Worm (Caenorhabditis elegans): ENCODE results near the gene dhhc-8.

The dhhc-8 gene

DNA sequence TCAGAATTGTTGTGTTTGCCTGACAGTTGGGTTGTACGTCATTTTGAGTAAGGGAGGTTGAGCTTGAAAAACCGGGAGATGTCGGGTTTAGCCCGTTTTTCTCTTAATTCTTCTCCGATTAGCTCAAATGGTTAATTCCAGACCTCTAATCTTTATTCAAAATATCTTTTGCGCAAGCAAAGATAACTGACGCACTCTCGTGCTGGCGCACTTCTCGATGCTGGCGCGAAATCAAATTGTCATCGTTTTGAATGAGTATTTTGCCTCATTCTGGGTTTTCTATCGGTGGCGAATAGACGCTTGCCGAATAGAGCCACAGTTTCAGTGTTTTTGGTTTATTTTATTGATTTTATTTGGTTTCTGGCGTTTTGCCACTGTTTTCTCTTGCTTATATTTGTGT lies 53.2 kb downstream of the dhhc-8 start:
- no peak for TF ChIP-seq fkh-10 (GFP tag; optimal IDR thresholded peaks at IDR 0.05)
- peak; percentile 15 for TF ChIP-seq unc-42 (tag; optimal IDR thresholded peaks at IDR 0.05)
- TF ChIP-seq pha-2 (tag; optimal IDR thresholded peaks at IDR 0.05): no peak
- TF ChIP-seq gmeb-2 (tag; optimal IDR thresholded peaks at IDR 0.05): peak; percentile 22
- no peak for TF ChIP-seq ceh-45 (GFP tag; IDR thresholded peaks at IDR 0.05)
- TF ChIP-seq ahr-1 (tag; optimal IDR thresholded peaks at IDR 0.05): no peak
- TF ChIP-seq hlh-6 (tag; optimal IDR thresholded peaks at IDR 0.05): no peak
- no peak for TF ChIP-seq odd-2 (tag; optimal IDR thresholded peaks at IDR 0.05)
- TF ChIP-seq elt-4 (tag; optimal IDR thresholded peaks at IDR 0.05): no peak
- no peak for TF ChIP-seq zip-5 (tag; optimal IDR thresholded peaks at IDR 0.05)
- TF ChIP-seq pax-1 (tag; optimal IDR thresholded peaks at IDR 0.05): no peak
- no peak for TF ChIP-seq K02D7.2 (tag; optimal IDR thresholded peaks at IDR 0.05)

DNA sequence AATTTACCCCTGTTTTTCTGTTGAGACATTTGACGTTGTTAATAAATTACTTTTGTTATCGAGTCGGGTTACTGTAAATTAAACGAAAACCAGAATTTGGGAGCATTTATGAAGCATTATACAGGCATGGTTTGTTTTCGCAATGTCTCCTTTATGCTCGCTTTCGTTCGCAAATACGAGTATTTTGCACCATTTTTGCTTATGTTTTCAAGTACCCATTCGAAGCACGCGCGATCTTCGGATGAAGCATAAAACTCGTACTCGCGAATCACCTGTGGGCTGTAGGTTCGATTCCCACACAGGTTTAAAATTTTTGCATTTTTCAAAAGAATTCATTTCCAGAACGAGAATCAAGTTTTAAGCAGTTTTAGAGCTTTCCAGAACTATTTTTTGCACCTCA lies 57.5 kb downstream of the dhhc-8 start:
- TF ChIP-seq Y22D7AL.16 (tag; optimal IDR thresholded peaks at IDR 0.05) (no peak), pha-4 (tag; optimal IDR thresholded peaks at IDR 0.05) (no peak), ceh-48 (tag; optimal IDR thresholded peaks at IDR 0.05) (no peak), C38D4.7 (GFP tag; optimal IDR thresholded peaks at IDR 0.05) (no peak)
